Fruit fly (Drosophila melanogaster): ENCODE results near the gene CG31268.

dm6 chr3R:17077968-17078417, 46.4 kb downstream of the CG31268 start:
- TF ChIP-seq psq (optimal IDR thresholded peaks at IDR 0.05) (no peak), CG8478 (optimal IDR thresholded peaks at IDR 0.05) (no peak), EcR (GFP tag; optimal IDR thresholded peaks at IDR 0.05) (peak in 1 of 2 experiments; percentile 33), pan (optimal IDR thresholded peaks at IDR 0.05) (no peak)

Measured in whole organism.